Fruit fly (Drosophila melanogaster) whole organism, embryonic: ENCODE data around the gene CG10584.
A peak's percentile ranks its signal among the peaks of the same experiment; 100 is the strongest.

Experiments used
- Asciz ChIP-seq: fragments of 200-800 bp; sonication (Bioruptor generic); optimal IDR thresholded peaks from 2 replicates; lab custom pipeline; 2017; ENCODE audit warnings: missing biosample characterization, mild to moderate bottlenecking, missing genetic modification characterization, missing genetic modification reagents
- CG10543 ChIP-seq: fragments of 200-800 bp; sonication (Bioruptor generic); optimal IDR thresholded peaks from 3 replicates; lab custom pipeline; 2017; ENCODE audit warnings: missing biosample characterization, mild to moderate bottlenecking, missing genetic modification characterization, moderate library complexity
- CG11696 ChIP-seq: fragments of 200-800 bp; sonication (Bioruptor generic); IDR thresholded peaks from 2 replicates; pipeline ENCODE4 v1.3.6; 2022; ENCODE audit warnings: missing biosample characterization, missing genetic modification characterization
- CG12071 ChIP-seq: fragments of 200-800 bp; sonication (Bioruptor generic); optimal IDR thresholded peaks from 3 replicates; lab custom pipeline; 2018; ENCODE audit warnings: missing biosample characterization, mild to moderate bottlenecking, missing genetic modification characterization
- CG12299 ChIP-seq: fragments of 200-800 bp; sonication (Bioruptor generic); optimal IDR thresholded peaks from 2 replicates; lab custom pipeline; 2018; ENCODE audit warnings: missing biosample characterization, mild to moderate bottlenecking, missing genetic modification characterization
- CG12391 ChIP-seq: fragments of 200-800 bp; sonication (Bioruptor generic); optimal IDR thresholded peaks from 3 replicates; lab custom pipeline; 2018; ENCODE audit warnings: missing biosample characterization, mild to moderate bottlenecking, missing genetic modification characterization, moderate library complexity
- CG14441 ChIP-seq: fragments of 200-800 bp; sonication (Bioruptor generic); IDR thresholded peaks from 2 replicates; pipeline ENCODE4 v1.3.6; 2022; ENCODE audit warnings: missing biosample characterization, missing genetic modification characterization
- CG14667 ChIP-seq: fragments of 200-800 bp; sonication (Bioruptor generic); IDR thresholded peaks from 2 replicates; pipeline ENCODE4 v1.3.6; 2022; ENCODE audit warnings: missing biosample characterization, missing genetic modification characterization
- CG14710 ChIP-seq: fragments of 200-800 bp; sonication (Bioruptor generic); optimal IDR thresholded peaks from 3 replicates; lab custom pipeline; 2019; ENCODE audit warnings: missing biosample characterization, mild to moderate bottlenecking, missing genetic modification characterization, moderate library complexity
- CG15696 ChIP-seq: fragments of 200-800 bp; sonication (Bioruptor generic); optimal IDR thresholded peaks from 2 replicates; lab custom pipeline; 2019; ENCODE audit warnings: missing biosample characterization, mild to moderate bottlenecking, missing genetic modification characterization, moderate library complexity
- CG16779 ChIP-seq: fragments of 200-800 bp; sonication (Bioruptor generic); IDR thresholded peaks from 2 replicates; pipeline ENCODE4 v1.3.6; 2022; ENCODE audit warnings: missing biosample characterization, missing genetic modification characterization
- CG17361 ChIP-seq: fragments of 200-800 bp; sonication (Bioruptor generic); IDR thresholded peaks from 3 replicates; pipeline ENCODE4 v1.3.6; 2022; ENCODE audit warnings: missing biosample characterization, missing genetic modification characterization
- CG1792 ChIP-seq: fragments of 200-800 bp; sonication (Bioruptor generic); optimal IDR thresholded peaks from 2 replicates; lab custom pipeline; 2016; ENCODE audit warnings: missing biosample characterization, missing genetic modification characterization
- CG18262 ChIP-seq: fragments of 200-800 bp; optimal IDR thresholded peaks from 3 replicates; lab custom pipeline; 2019; ENCODE audit warnings: missing biosample characterization, mild to moderate bottlenecking, missing genetic modification characterization, moderate library complexity
- CG2712 ChIP-seq: fragments of 200-800 bp; optimal IDR thresholded peaks from 3 replicates; lab custom pipeline; 2019; ENCODE audit warnings: missing biosample characterization, mild to moderate bottlenecking, missing genetic modification characterization, moderate library complexity
- CG3065 ChIP-seq: fragments of 200-800 bp; sonication (Bioruptor generic); optimal IDR thresholded peaks from 2 replicates; lab custom pipeline; 2016; ENCODE audit warnings: missing biosample characterization, missing genetic modification characterization
- CG4424 ChIP-seq: fragments of 200-800 bp; sonication (Bioruptor generic); optimal IDR thresholded peaks from 3 replicates; lab custom pipeline; 2016; ENCODE audit warnings: missing biosample characterization, missing genetic modification characterization
- CG5245 ChIP-seq: fragments of 200-800 bp; sonication (Bioruptor generic); optimal IDR thresholded peaks from 3 replicates; lab custom pipeline; 2016; ENCODE audit warnings: missing biosample characterization, missing genetic modification characterization
- CG9437 ChIP-seq: fragments of 200-800 bp; sonication (Bioruptor generic); optimal IDR thresholded peaks from 2 replicates; lab custom pipeline; 2018; ENCODE audit warnings: missing biosample characterization, mild to moderate bottlenecking, missing genetic modification characterization
- Chrac-16 ChIP-seq: fragments of 200-800 bp; sonication (Bioruptor generic); optimal IDR thresholded peaks from 3 replicates; lab custom pipeline; 2016; ENCODE audit warnings: missing biosample characterization, missing genetic modification characterization
- D19A ChIP-seq: fragments of 200-800 bp; optimal IDR thresholded peaks from 3 replicates; lab custom pipeline; 2019; ENCODE audit warnings: missing biosample characterization, mild to moderate bottlenecking, missing genetic modification characterization, moderate library complexity
- Dp ChIP-seq: fragments of 200-800 bp; sonication (Bioruptor generic); optimal IDR thresholded peaks from 2 replicates; lab custom pipeline; 2018; ENCODE audit warnings: missing biosample characterization, mild to moderate bottlenecking, missing genetic modification characterization, moderate library complexity
- E2f2 ChIP-seq: fragments of 200-800 bp; sonication (Bioruptor generic); IDR thresholded peaks from 2 replicates; pipeline ENCODE4 v1.3.6; 2022; ENCODE audit warnings: missing biosample characterization, missing genetic modification characterization
- Elba2 ChIP-seq: fragments of 200-800 bp; sonication (Bioruptor generic); optimal IDR thresholded peaks from 3 replicates; lab custom pipeline; 2016; ENCODE audit warnings: missing biosample characterization, missing genetic modification characterization
- HLHmδ ChIP-seq: fragments of 200-800 bp; sonication (Bioruptor generic); optimal IDR thresholded peaks from 2 replicates; lab custom pipeline; 2018; ENCODE audit warnings: missing biosample characterization, mild to moderate bottlenecking, missing genetic modification characterization, moderate library complexity
- Hmr ChIP-seq: fragments of 200-800 bp; sonication (Bioruptor generic); optimal IDR thresholded peaks from 3 replicates; lab custom pipeline; 2017; ENCODE audit warnings: mild to moderate bottlenecking, missing biosample characterization, missing genetic modification reagents, missing genetic modification characterization
- Hmx ChIP-seq: fragments of 200-800 bp; sonication (Bioruptor generic); optimal IDR thresholded peaks from 2 replicates; lab custom pipeline; 2016; ENCODE audit warnings: missing biosample characterization, missing genetic modification characterization
- NK7.1 ChIP-seq: fragments of 200-800 bp; sonication (Bioruptor generic); optimal IDR thresholded peaks from 3 replicates; lab custom pipeline; 2016; ENCODE audit warnings: missing biosample characterization, missing genetic modification characterization
- Oli ChIP-seq: fragments of 200-800 bp; sonication (Bioruptor generic); optimal IDR thresholded peaks from 2 replicates; lab custom pipeline; 2018; ENCODE audit warnings: missing biosample characterization, mild to moderate bottlenecking, missing genetic modification characterization, moderate library complexity
- Optix ChIP-seq: fragments of 200-800 bp; sonication (Bioruptor generic); IDR thresholded peaks from 3 replicates; pipeline ENCODE4 v1.3.6; 2022; ENCODE audit warnings: missing biosample characterization, missing genetic modification characterization
- Pdp1 ChIP-seq, 2 experiments: fragments of 200-800 bp; sonication (Bioruptor generic); optimal IDR thresholded peaks; 3 replicates each; lab custom pipeline; 2016; ENCODE audit warnings: missing biosample characterization in 2 of 2, missing genetic modification characterization in 2 of 2, mild to moderate bottlenecking in 1 of 2, moderate library complexity in 1 of 2
- bcd ChIP-seq: fragments of 200-800 bp; sonication (Bioruptor generic); optimal IDR thresholded peaks from 2 replicates; lab custom pipeline; 2017; ENCODE audit warnings: missing biosample characterization, mild to moderate bottlenecking, missing genetic modification characterization
- cg ChIP-seq: fragments of 200-800 bp; sonication (Bioruptor generic); optimal IDR thresholded peaks from 3 replicates; lab custom pipeline; 2019; ENCODE audit warnings: missing biosample characterization, mild to moderate bottlenecking, missing genetic modification characterization, moderate library complexity
- croc ChIP-seq: fragments of 200-800 bp; sonication (Bioruptor generic); conservative IDR thresholded peaks from 3 replicates; pipeline ENCODE4 v1.3.6; 2022; ENCODE audit warnings: missing biosample characterization, missing genetic modification characterization
- crol ChIP-seq: fragments of 200-800 bp; sonication (Bioruptor generic); IDR thresholded peaks from 2 replicates; pipeline ENCODE4 v1.3.6; 2022; ENCODE audit warnings: missing biosample characterization, missing genetic modification characterization
- fd3F ChIP-seq: fragments of 200-800 bp; sonication (Bioruptor generic); optimal IDR thresholded peaks from 2 replicates; lab custom pipeline; 2018; ENCODE audit warnings: missing biosample characterization, mild to moderate bottlenecking, missing genetic modification characterization, moderate library complexity
- gem ChIP-seq: fragments of 200-800 bp; sonication (Bioruptor generic); optimal IDR thresholded peaks from 2 replicates; lab custom pipeline; 2019; ENCODE audit warnings: missing biosample characterization, mild to moderate bottlenecking, missing genetic modification characterization, moderate library complexity
- gfzf ChIP-seq: fragments of 200-800 bp; sonication (Bioruptor generic); optimal IDR thresholded peaks from 2 replicates; lab custom pipeline; 2016; ENCODE audit warnings: missing biosample characterization, mild to moderate bottlenecking, missing genetic modification characterization, moderate library complexity
- grau ChIP-seq: fragments of 200-800 bp; optimal IDR thresholded peaks from 3 replicates; lab custom pipeline; 2019; ENCODE audit warnings: missing biosample characterization, mild to moderate bottlenecking, missing genetic modification characterization, moderate library complexity
- inv ChIP-seq: fragments of 200-800 bp; sonication (Bioruptor generic); IDR thresholded peaks from 2 replicates; pipeline ENCODE4 v1.3.6; 2022; ENCODE audit warnings: missing biosample characterization, missing genetic modification characterization; ENCODE audit not compliant: partially characterized antibody
- nom ChIP-seq: fragments of 200-800 bp; sonication (Bioruptor generic); optimal IDR thresholded peaks from 2 replicates; lab custom pipeline; 2017; ENCODE audit warnings: missing biosample characterization, missing genetic modification characterization, mild to moderate bottlenecking, moderate library complexity, missing genetic modification reagents
- p53 ChIP-seq: fragments of 200-800 bp; sonication (Bioruptor generic); optimal IDR thresholded peaks from 2 replicates; lab custom pipeline; 2016; ENCODE audit warnings: missing biosample characterization, missing genetic modification characterization
- pita ChIP-seq: fragments of 200-800 bp; sonication (Bioruptor generic); optimal IDR thresholded peaks from 2 replicates; lab custom pipeline; 2017; ENCODE audit warnings: missing biosample characterization, mild to moderate bottlenecking, missing genetic modification characterization
- pros ChIP-seq: fragments of 200-800 bp; sonication (Bioruptor generic); optimal IDR thresholded peaks from 3 replicates; lab custom pipeline; 2019; ENCODE audit warnings: missing biosample characterization, mild to moderate bottlenecking, missing genetic modification characterization, moderate library complexity
- psq ChIP-seq: fragments of 200-800 bp; sonication (Bioruptor generic); optimal IDR thresholded peaks from 2 replicates; lab custom pipeline; 2017; ENCODE audit warnings: missing biosample characterization, missing genetic modification characterization
- tio ChIP-seq: fragments of 200-800 bp; sonication (Bioruptor generic); optimal IDR thresholded peaks from 2 replicates; lab custom pipeline; 2017; ENCODE audit warnings: missing biosample characterization, missing genetic modification characterization, inconsistent platforms
- trh ChIP-seq: fragments of 200-800 bp; sonication (Bioruptor generic); optimal IDR thresholded peaks from 2 replicates; lab custom pipeline; 2016; ENCODE audit warnings: missing biosample characterization, missing genetic modification characterization
- z ChIP-seq: fragments of 200-800 bp; sonication (Bioruptor generic); IDR thresholded peaks from 3 replicates; pipeline ENCODE4 v1.3.6; 2022; ENCODE audit warnings: missing biosample characterization, missing genetic modification characterization

CG10584 gene

DNA sequence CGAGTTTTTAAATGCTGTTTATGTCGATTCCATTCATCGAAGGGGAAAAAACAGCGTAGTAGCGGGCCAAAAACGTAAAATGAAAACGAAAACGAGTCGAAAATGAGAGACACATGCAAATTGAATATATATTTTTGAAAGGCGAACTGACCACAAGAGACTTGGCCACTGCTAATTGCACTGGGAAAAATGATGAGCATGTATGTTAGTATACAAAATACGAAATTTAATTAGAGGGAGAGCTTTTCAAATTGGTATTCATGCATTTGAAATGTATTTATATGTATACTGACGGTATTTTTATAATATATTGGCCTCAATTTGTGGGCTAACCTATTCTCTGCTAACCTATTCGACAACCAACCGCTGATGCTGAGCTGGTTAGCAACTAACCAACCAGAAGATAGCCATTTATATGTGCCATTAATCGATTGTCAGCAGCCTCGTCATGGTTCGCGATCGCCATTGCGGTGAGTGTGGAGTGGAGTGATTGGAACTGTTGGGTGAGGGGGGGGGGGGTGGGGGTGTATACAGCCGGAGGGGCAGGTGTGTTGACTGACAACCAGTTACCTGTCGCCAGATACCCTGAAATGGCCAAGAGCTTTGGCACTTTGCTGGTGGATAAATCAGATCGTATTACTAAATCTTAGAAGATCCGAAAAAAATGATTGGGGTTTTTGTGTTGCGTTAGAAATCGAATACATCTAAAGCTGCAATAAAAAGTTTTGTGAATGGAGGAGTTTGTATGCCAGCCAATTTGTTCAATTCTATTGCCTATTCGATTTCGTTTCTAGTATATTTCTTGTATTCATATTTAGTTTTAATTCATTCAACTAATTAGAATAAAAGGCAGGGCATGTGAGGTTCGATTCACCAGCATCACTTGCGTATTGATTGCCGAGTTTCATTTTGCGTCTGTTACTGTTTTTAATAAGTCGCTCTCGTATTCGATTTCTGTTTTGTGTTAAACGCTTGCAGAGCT, 11.1 kb upstream of the CG10584 start (continued):
- peak; percentile 8 for TF ChIP-seq CG12391
- no peak for TF ChIP-seq CG18262 (tag; lab: Kevin White, UChicago)
- no peak for TF ChIP-seq HLHmδ
- peak; percentile 3 for TF ChIP-seq tio (GFP tag; lab: Kevin White, UChicago)
- TF ChIP-seq CG14710 = no peak
- no peak for TF ChIP-seq z
- TF ChIP-seq Oli = peak; percentile 49
- TF ChIP-seq gem = peak; percentile 50
- TF ChIP-seq CG17361 (GFP tag; lab: Robert Waterston, UW) = peak; percentile 41; the same call in 1 of the 3 replicates
- TF ChIP-seq nom = no peak
- no peak for TF ChIP-seq cg (GFP tag; lab: Kevin White, UChicago)
- TF ChIP-seq CG2712 (tag; lab: Kevin White, UChicago) = no peak
- TF ChIP-seq CG11696 = 0 out of 2 replicates have a peak, but pooled peaks have one; percentile 14
- no peak for TF ChIP-seq pita (GFP tag; lab: Kevin White, UChicago)
- no peak for TF ChIP-seq CG16779
- TF ChIP-seq pros (GFP tag; lab: Kevin White, UChicago) = no peak
- TF ChIP-seq Hmr = peak; percentile 4
- TF ChIP-seq p53 (GFP tag; lab: Kevin White, UChicago) = no peak
- no peak for TF ChIP-seq gfzf (GFP tag; lab: Kevin White, UChicago)
- TF ChIP-seq CG14441 (GFP tag; lab: Robert Waterston, UW) = peak; percentile 38
- TF ChIP-seq psq (GFP tag; lab: Kevin White, UChicago) = no peak
- no peak for TF ChIP-seq CG1792 (GFP tag; lab: Kevin White, UChicago)
- no peak for TF ChIP-seq croc
- TF ChIP-seq fd3F (GFP tag; lab: Kevin White, UChicago) = peak; percentile 15
- TF ChIP-seq Asciz (GFP tag; lab: Kevin White, UChicago) = no peak
- TF ChIP-seq CG4424 (GFP tag; lab: Kevin White, UChicago) = no peak
- TF ChIP-seq E2f2 = 0 out of 2 replicates have a peak, but pooled peaks have one; percentile 8
- TF ChIP-seq Pdp1 (GFP tag; optimal IDR thresholded peaks at IDR 0.05; lab: Kevin White, UChicago) = peak in 1 of 2 experiments; percentile 1
- no peak for TF ChIP-seq inv (GFP tag; lab: Robert Waterston, UW)
- TF ChIP-seq bcd = no peak
- TF ChIP-seq D19A (tag; lab: Kevin White, UChicago) = no peak
- no peak for TF ChIP-seq Elba2 (GFP tag; lab: Kevin White, UChicago)
- peak; percentile 11 for TF ChIP-seq CG9437 (GFP tag; lab: Kevin White, UChicago)
- TF ChIP-seq CG12299 = no peak
- TF ChIP-seq grau = peak; percentile 36
- no peak for TF ChIP-seq CG5245 (GFP tag; lab: Kevin White, UChicago)
- no peak for TF ChIP-seq Optix (GFP tag; lab: Robert Waterston, UW)
- no peak for TF ChIP-seq NK7.1 (GFP tag; lab: Kevin White, UChicago)
- TF ChIP-seq Dp = no peak
- TF ChIP-seq CG3065 (GFP tag; lab: Kevin White, UChicago) = no peak
- no peak for TF ChIP-seq CG14667
- no peak for TF ChIP-seq CG12071 (GFP tag; lab: Kevin White, UChicago)
- no peak for TF ChIP-seq Hmx (GFP tag; lab: Kevin White, UChicago)
- no peak for TF ChIP-seq CG15696 (tag; lab: Kevin White, UChicago)
- TF ChIP-seq trh (GFP tag; lab: Kevin White, UChicago) = no peak
- no peak for TF ChIP-seq CG10543 (GFP tag; lab: Kevin White, UChicago)
- TF ChIP-seq crol (GFP tag; lab: Robert Waterston, UW) = peak; percentile 87
- TF ChIP-seq Chrac-16 (GFP tag; lab: Kevin White, UChicago) = no peak
